Fruit fly (Drosophila melanogaster): ENCODE results near the gene eyg.

The eyg gene

DNA sequence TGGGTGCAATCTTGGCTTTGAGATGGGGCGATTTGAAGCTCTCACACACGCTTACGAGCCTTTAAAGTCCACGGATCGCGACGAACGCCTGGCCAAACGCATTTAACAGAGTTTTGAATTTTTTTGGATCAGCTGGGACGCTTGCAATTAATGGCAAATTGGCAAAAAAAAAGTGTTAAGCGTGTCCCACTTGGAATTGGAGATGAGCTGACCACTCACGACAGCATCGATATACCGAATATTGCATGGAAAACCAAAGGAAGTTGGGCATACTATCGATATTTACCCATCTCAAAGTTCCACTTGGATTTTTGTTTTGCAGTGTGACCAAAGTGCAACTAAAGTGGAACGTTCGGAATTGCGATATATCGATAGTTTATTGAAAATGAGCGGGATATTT lies 50.5 kb downstream of the eyg start, which contains the start of gene ArfGAP1 (continued):
- TF ChIP-seq CG10147 (GFP tag; optimal IDR thresholded peaks at IDR 0.05) = no peak
- no peak for TF ChIP-seq CG17612 (GFP tag; IDR thresholded peaks at IDR 0.05)
- TF ChIP-seq CG12299 (tag; optimal IDR thresholded peaks at IDR 0.05) = no peak
- TF ChIP-seq CG9876 (GFP tag; optimal IDR thresholded peaks at IDR 0.05) = no peak
- no peak for TF ChIP-seq CG14050 (GFP tag; IDR thresholded peaks at IDR 0.05)
- no peak for TF ChIP-seq Deaf1 (tag; optimal IDR thresholded peaks at IDR 0.05)
- TF ChIP-seq dmrt99B (tag; optimal IDR thresholded peaks at IDR 0.05) = no peak
- TF ChIP-seq CG4820 (GFP tag; optimal IDR thresholded peaks at IDR 0.05) = no peak
- TF ChIP-seq CG3163 (GFP tag; optimal IDR thresholded peaks at IDR 0.05) = no peak
- no peak for TF ChIP-seq CG3065 (GFP tag; optimal IDR thresholded peaks at IDR 0.05)
- no peak for TF ChIP-seq CG1024 (GFP tag; IDR thresholded peaks at IDR 0.05)
- no peak for TF ChIP-seq MTF-1 (GFP tag; optimal IDR thresholded peaks at IDR 0.05; ENCODE audit: borderline replicate concordance)
- no peak for TF ChIP-seq ase (GFP tag; IDR thresholded peaks at IDR 0.05)
- no peak for TF ChIP-seq CG8765 (GFP tag; IDR thresholded peaks at IDR 0.05)
- no peak for TF ChIP-seq Lpt (GFP tag; optimal IDR thresholded peaks at IDR 0.05)
- TF ChIP-seq ERR (GFP tag; optimal IDR thresholded peaks at IDR 0.05) = no peak
- no peak for TF ChIP-seq vfl (GFP tag; optimal IDR thresholded peaks at IDR 0.05)
- peak; percentile 77 for TF ChIP-seq BEAF-32 (GFP tag; optimal IDR thresholded peaks at IDR 0.05)
- TF ChIP-seq CG17568 (GFP tag; optimal IDR thresholded peaks at IDR 0.05) = no peak
- no peak for TF ChIP-seq nerfin-1 (tag; optimal IDR thresholded peaks at IDR 0.05)
- TF ChIP-seq insv (GFP tag; optimal IDR thresholded peaks at IDR 0.05) = peak in 1 of 2 experiments; percentile 89
- TF ChIP-seq Lim3 (GFP tag; IDR thresholded peaks at IDR 0.05) = no peak
- peak; percentile 37 for TF ChIP-seq Myb (GFP tag; optimal IDR thresholded peaks at IDR 0.05)
- no peak for TF ChIP-seq C15 (GFP tag; IDR thresholded peaks at IDR 0.05)
- no peak for TF ChIP-seq CG1233 (GFP tag; optimal IDR thresholded peaks at IDR 0.05)
- no peak for TF ChIP-seq CG4424 (GFP tag; optimal IDR thresholded peaks at IDR 0.05)
- no peak for TF ChIP-seq tap (tag; optimal IDR thresholded peaks at IDR 0.05)
- no peak for TF ChIP-seq CG6813 (GFP tag; optimal IDR thresholded peaks at IDR 0.05)
- peak; percentile 23 for TF ChIP-seq Med (GFP tag)
- peak; percentile 59 for TF ChIP-seq CG4617 (GFP tag; optimal IDR thresholded peaks at IDR 0.05; ENCODE audit: borderline replicate concordance)
- peak; percentile 95 for TF ChIP-seq CG6791 (GFP tag; IDR thresholded peaks at IDR 0.05; ENCODE audit: partially characterized antibody)
- peak; percentile 97 for TF ChIP-seq Doc3 (GFP tag; IDR thresholded peaks at IDR 0.05; ENCODE audit: partially characterized antibody)
- TF ChIP-seq Six4 (GFP tag; optimal IDR thresholded peaks at IDR 0.05) = no peak
- peak; percentile 47; the same call in 1 of the 4 replicates for TF ChIP-seq Gug (GFP tag; IDR thresholded peaks at IDR 0.05)
- peak; percentile 91 for TF ChIP-seq HLH4C (GFP tag; IDR thresholded peaks at IDR 0.05; ENCODE audit: partially characterized antibody)
- TF ChIP-seq Rx (GFP tag; IDR thresholded peaks at IDR 0.05) = no peak
- no peak for TF ChIP-seq CG11504 (tag; optimal IDR thresholded peaks at IDR 0.05)
- no peak for TF ChIP-seq chif (GFP tag; optimal IDR thresholded peaks at IDR 0.05)
- TF ChIP-seq gem (tag; optimal IDR thresholded peaks at IDR 0.05) = no peak
- TF ChIP-seq lmd (GFP tag; IDR thresholded peaks at IDR 0.05) = no peak
- TF ChIP-seq wek (GFP tag; optimal IDR thresholded peaks at IDR 0.05) = no peak
- no peak for TF ChIP-seq onecut (GFP tag; IDR thresholded peaks at IDR 0.05)
- no peak for TF ChIP-seq ems (GFP tag; optimal IDR thresholded peaks at IDR 0.05)
- no peak for TF ChIP-seq CG9609 (GFP tag; optimal IDR thresholded peaks at IDR 0.05)
- no peak for TF ChIP-seq sr (GFP tag; IDR thresholded peaks at IDR 0.05)
- no peak for TF ChIP-seq Vsx1 (GFP tag; optimal IDR thresholded peaks at IDR 0.05)
- no peak for TF ChIP-seq pita (GFP tag; optimal IDR thresholded peaks at IDR 0.05)
- TF ChIP-seq peb (GFP tag; IDR thresholded peaks at IDR 0.05) = no peak
- TF ChIP-seq knrl (GFP tag; IDR thresholded peaks at IDR 0.05; ENCODE audit: partially characterized antibody) = peak; percentile 96
- TF ChIP-seq Poxn (GFP tag; IDR thresholded peaks at IDR 0.05) = no peak
- no peak for TF ChIP-seq CG1647 (GFP tag; optimal IDR thresholded peaks at IDR 0.05)
- TF ChIP-seq lab (GFP tag; optimal IDR thresholded peaks at IDR 0.05) = no peak
